Worm (Caenorhabditis elegans) whole organism, young adult: ENCODE data around the gene C32D5.11.

ENCODE experiments used
- D2030.7 ChIP-seq: fragments of 200-800 bp; sonication (Bioruptor generic); IDR thresholded peaks from 2 replicates; pipeline ENCODE4 v1.3.6; 2022; ENCODE audit warnings: missing genetic modification reagents, missing genetic modification characterization, missing compliant biosample characterization
- F10E7.11 ChIP-seq: sonication (generic microtip); optimal IDR thresholded peaks from 2 replicates; lab custom pipeline; 2017; ENCODE audit warnings: mild to moderate bottlenecking, missing genetic modification characterization, moderate library complexity, missing compliant biosample characterization
- K11D2.4 ChIP-seq: fragments of 200-800 bp; sonication (Bioruptor generic); IDR thresholded peaks from 2 replicates; pipeline ENCODE4 v1.3.6; 2022; ENCODE audit warnings: missing genetic modification reagents, missing genetic modification characterization, missing compliant biosample characterization
- Y53F4B.3 ChIP-seq: fragments of 200-800 bp; sonication (Bioruptor generic); IDR thresholded peaks from 2 replicates; pipeline ENCODE4 v1.3.6; 2022; ENCODE audit warnings: missing genetic modification reagents, missing genetic modification characterization, missing compliant biosample characterization
- ama-1 ChIP-seq, 3 experiments: fragments of 150-350 bp in 1 of 3; sonication (generic microtip) in 2 of 3; optimal IDR thresholded peaks; 2 replicates each; lab custom pipeline; 2014 to 2018; ENCODE audit warnings: missing biosample characterization in 2 of 3, missing genetic modification characterization in 2 of 3, missing genetic modification reagents in 2 of 3
- aptf-3 ChIP-seq: fragments of 200-800 bp; sonication (Bioruptor generic); IDR thresholded peaks from 2 replicates; pipeline ENCODE4 v1.3.6; 2022; ENCODE audit warnings: missing genetic modification characterization, missing compliant biosample characterization
- atf-7 ChIP-seq: sonication (generic microtip); optimal IDR thresholded peaks from 2 replicates; lab custom pipeline; 2017; ENCODE audit warnings: mild to moderate bottlenecking, missing genetic modification characterization, missing compliant biosample characterization
- athp-1 ChIP-seq: sonication (generic microtip); optimal IDR thresholded peaks from 2 replicates; lab custom pipeline; 2017; ENCODE audit warnings: mild to moderate bottlenecking, missing genetic modification characterization, missing compliant biosample characterization
- attf-6 ChIP-seq: fragments of 200-800 bp; sonication (Bioruptor generic); IDR thresholded peaks from 2 replicates; pipeline ENCODE4 v1.3.6; 2022; ENCODE audit warnings: missing genetic modification reagents, missing genetic modification characterization, missing compliant biosample characterization
- cebp-1 ChIP-seq, 2 experiments: fragments of 200-800 bp in 1 of 2; sonication (Bioruptor generic) in 1 of 2; sonication (generic microtip) in 1 of 2; IDR thresholded peaks in 1 of 2; optimal IDR thresholded peaks in 1 of 2; 2 replicates each; pipeline versions ENCODE4 v1.3.6 to Lab custom; 2017 to 2022; ENCODE audit warnings: missing compliant biosample characterization in 2 of 2, missing genetic modification characterization in 2 of 2, mild to moderate bottlenecking in 1 of 2, missing genetic modification reagents in 1 of 2, moderate library complexity in 1 of 2
- cebp-2 ChIP-seq: fragments of 200-800 bp; sonication (Bioruptor generic); IDR thresholded peaks from 2 replicates; pipeline ENCODE4 v1.3.6; 2022; ENCODE audit warnings: missing genetic modification characterization, missing compliant biosample characterization
- ceh-40 ChIP-seq: fragments of 200-800 bp; sonication (Bioruptor generic); IDR thresholded peaks from 2 replicates; pipeline ENCODE4 v1.3.6; 2022; ENCODE audit warnings: missing genetic modification characterization, missing compliant biosample characterization
- ceh-79 ChIP-seq: sonication (generic microtip); optimal IDR thresholded peaks from 2 replicates; lab custom pipeline; 2017; ENCODE audit warnings: mild to moderate bottlenecking, missing genetic modification characterization, missing compliant biosample characterization
- die-1 ChIP-seq: sonication (generic microtip); optimal IDR thresholded peaks from 2 replicates; lab custom pipeline; 2016; ENCODE audit warnings: missing genotype, mild to moderate bottlenecking, missing genetic modification characterization, missing compliant biosample characterization
- ets-4 ChIP-seq: fragments of 200-800 bp; sonication (Bioruptor generic); optimal IDR thresholded peaks from 2 replicates; lab custom pipeline; 2018; ENCODE audit warnings: mild to moderate bottlenecking, missing genetic modification characterization, missing compliant biosample characterization
- gei-17 ChIP-seq: fragments of 200-800 bp; sonication (Bioruptor generic); optimal IDR thresholded peaks from 2 replicates; lab custom pipeline; 2018; ENCODE audit warnings: mild to moderate bottlenecking, missing genetic modification characterization, missing compliant biosample characterization
- him-1 ChIP-seq: sonication (generic microtip); optimal IDR thresholded peaks from 2 replicates; lab custom pipeline; 2016; ENCODE audit warnings: missing genotype, missing genetic modification reagents, missing genetic modification characterization, missing compliant biosample characterization
- hlh-12 ChIP-seq: sonication (generic microtip); optimal IDR thresholded peaks from 2 replicates; lab custom pipeline; 2016; ENCODE audit warnings: missing genetic modification characterization, missing compliant biosample characterization
- hmg-1.2 ChIP-seq: fragments of 200-800 bp; sonication (Bioruptor generic); IDR thresholded peaks from 2 replicates; pipeline ENCODE4 v1.3.6; 2022; ENCODE audit warnings: missing genetic modification reagents, missing genetic modification characterization, missing compliant biosample characterization
- hsf-1 ChIP-seq: fragments of 200-800 bp; sonication (Bioruptor generic); IDR thresholded peaks from 2 replicates; pipeline ENCODE4 v1.3.6; 2022; ENCODE audit warnings: missing genetic modification reagents, missing genetic modification characterization, missing compliant biosample characterization
- lin-35 ChIP-seq, 3 experiments: fragments of 150-350 bp in 2 of 3; sonication (generic microtip) in 1 of 3; optimal IDR thresholded peaks; 2 replicates each; lab custom pipeline; 2014 to 2018; ENCODE audit warnings: missing biosample characterization in 3 of 3, missing genetic modification characterization in 3 of 3, missing genetic modification reagents in 3 of 3
- lir-1 ChIP-seq: fragments of 200-800 bp; sonication (Bioruptor generic); conservative IDR thresholded peaks from 2 replicates; pipeline ENCODE4 v1.3.6; 2022; ENCODE audit warnings: missing genetic modification reagents, missing genetic modification characterization, missing compliant biosample characterization
- lsl-1 ChIP-seq: fragments of 200-800 bp; sonication (Bioruptor generic); optimal IDR thresholded peaks from 2 replicates; lab custom pipeline; 2018; ENCODE audit warnings: mild to moderate bottlenecking, missing genetic modification characterization, moderate library complexity, missing compliant biosample characterization
- lsy-27 ChIP-seq: sonication (generic microtip); optimal IDR thresholded peaks from 2 replicates; lab custom pipeline; 2017; ENCODE audit warnings: missing genetic modification characterization, mild to moderate bottlenecking, missing compliant biosample characterization, antibody characterized with exemption, missing genotype, borderline replicate concordance; ENCODE audit not compliant: insufficient read depth
- mes-4 ChIP-seq: sonication (generic microtip); optimal IDR thresholded peaks from 2 replicates; lab custom pipeline; 2016; ENCODE audit warnings: missing genotype, missing genetic modification characterization, missing compliant biosample characterization
- mxl-1 ChIP-seq: sonication (generic microtip); optimal IDR thresholded peaks from 2 replicates; lab custom pipeline; 2016; ENCODE audit warnings: missing genetic modification characterization, missing compliant biosample characterization
- nfyb-1 ChIP-seq: fragments of 200-800 bp; sonication (Bioruptor generic); IDR thresholded peaks from 2 replicates; pipeline ENCODE4 v1.3.6; 2022; ENCODE audit warnings: missing genetic modification reagents, missing genetic modification characterization, missing compliant biosample characterization
- nhr-179 ChIP-seq: sonication (generic microtip); optimal IDR thresholded peaks from 2 replicates; lab custom pipeline; 2016; ENCODE audit warnings: mild to moderate bottlenecking, missing genetic modification characterization, missing compliant biosample characterization
- nhr-80 ChIP-seq: sonication (generic microtip); optimal IDR thresholded peaks from 2 replicates; lab custom pipeline; 2016; ENCODE audit warnings: missing genetic modification characterization, missing compliant biosample characterization
- nhr-90 ChIP-seq: sonication (generic microtip); optimal IDR thresholded peaks from 2 replicates; lab custom pipeline; 2016; ENCODE audit warnings: missing genotype, mild to moderate bottlenecking, missing genetic modification characterization, missing compliant biosample characterization
- pha-4 ChIP-seq: fragments of 150-350 bp; sonication (generic microtip); optimal IDR thresholded peaks from 2 replicates; lab custom pipeline; 2014; ENCODE audit warnings: missing biosample characterization, missing genetic modification reagents, missing genetic modification characterization
- rec-8 ChIP-seq, 2 experiments: sonication (generic microtip); optimal IDR thresholded peaks; 2 replicates each; lab custom pipeline; 2016; ENCODE audit warnings: mild to moderate bottlenecking in 2 of 2, missing genetic modification characterization in 2 of 2, missing genetic modification reagents in 2 of 2, missing genotype in 2 of 2, missing biosample characterization in 1 of 2, missing compliant biosample characterization in 1 of 2, moderate library complexity in 1 of 2
- repo-1 ChIP-seq: sonication (generic microtip); optimal IDR thresholded peaks from 2 replicates; lab custom pipeline; 2017; ENCODE audit warnings: mild to moderate bottlenecking, missing genetic modification characterization, missing compliant biosample characterization
- rpc-1 ChIP-seq, 2 experiments: fragments of 150-350 bp in 1 of 2; sonication (generic microtip) in 1 of 2; optimal IDR thresholded peaks; 2 replicates each; lab custom pipeline; 2014 to 2018; ENCODE audit warnings: missing biosample characterization in 1 of 2, missing genetic modification characterization in 1 of 2, missing genetic modification reagents in 1 of 2, missing genotype in 1 of 2
- sea-2 ChIP-seq: fragments of 200-800 bp; sonication (Bioruptor generic); IDR thresholded peaks from 2 replicates; pipeline ENCODE4 v1.3.6; 2022; ENCODE audit warnings: missing genetic modification characterization, missing compliant biosample characterization
- snpc-4 ChIP-seq, 5 experiments: fragments of 150-350 bp in 1 of 5; sonication (generic microtip) in 4 of 5; optimal IDR thresholded peaks; 2 replicates each; lab custom pipeline; 2014 to 2018; ENCODE audit warnings: missing genetic modification characterization in 5 of 5, missing biosample characterization in 3 of 5, antibody characterized with exemption in 2 of 5, mild to moderate bottlenecking in 2 of 5, missing compliant biosample characterization in 2 of 5, missing genotype in 2 of 5, moderate library complexity in 2 of 5, missing genetic modification reagents in 1 of 5
- tbp1 ChIP-seq: fragments of 200-800 bp; sonication (Bioruptor generic); optimal IDR thresholded peaks from 2 replicates; lab custom pipeline; 2018; ENCODE audit warnings: mild to moderate bottlenecking, missing genetic modification characterization, missing compliant biosample characterization
- tbx-9 ChIP-seq: sonication (generic microtip); optimal IDR thresholded peaks from 2 replicates; lab custom pipeline; 2016; ENCODE audit warnings: borderline replicate concordance, missing genetic modification characterization, inconsistent platforms, missing compliant biosample characterization
- tlf-1 ChIP-seq: fragments of 200-800 bp; sonication (Bioruptor generic); optimal IDR thresholded peaks from 2 replicates; lab custom pipeline; 2018; ENCODE audit warnings: mild to moderate bottlenecking, missing genetic modification characterization, missing compliant biosample characterization
- unc-130 ChIP-seq: sonication (generic microtip); optimal IDR thresholded peaks from 2 replicates; lab custom pipeline; 2016; ENCODE audit warnings: missing genetic modification reagents, missing genetic modification characterization, missing compliant biosample characterization
- unc-62 ChIP-seq: fragments of 150-350 bp; optimal IDR thresholded peaks from 2 replicates; lab custom pipeline; 2014; ENCODE audit warnings: missing biosample characterization, missing genetic modification reagents, missing genetic modification characterization
- xnd-1 ChIP-seq: sonication (generic microtip); optimal IDR thresholded peaks from 2 replicates; lab custom pipeline; 2016; ENCODE audit warnings: missing genotype, missing genetic modification reagents, missing genetic modification characterization, missing compliant biosample characterization
- zim-3 ChIP-seq: sonication (generic microtip); optimal IDR thresholded peaks from 2 replicates; lab custom pipeline; 2017; ENCODE audit warnings: mild to moderate bottlenecking, missing genetic modification characterization, moderate library complexity, missing compliant biosample characterization
- ztf-18 ChIP-seq: sonication (generic microtip); optimal IDR thresholded peaks from 2 replicates; lab custom pipeline; 2016; ENCODE audit warnings: missing genotype, mild to moderate bottlenecking, missing genetic modification characterization, missing compliant biosample characterization
- ztf-22 ChIP-seq: fragments of 200-800 bp; sonication (Bioruptor generic); optimal IDR thresholded peaks from 2 replicates; lab custom pipeline; 2018; ENCODE audit warnings: mild to moderate bottlenecking, missing genetic modification characterization, moderate library complexity, missing compliant biosample characterization
- ztf-6 ChIP-seq: fragments of 200-800 bp; sonication (Bioruptor generic); IDR thresholded peaks from 2 replicates; pipeline ENCODE4 v1.3.6; 2022; ENCODE audit warnings: missing genetic modification reagents, missing genetic modification characterization, missing compliant biosample characterization

The C32D5.11 gene

DNA sequence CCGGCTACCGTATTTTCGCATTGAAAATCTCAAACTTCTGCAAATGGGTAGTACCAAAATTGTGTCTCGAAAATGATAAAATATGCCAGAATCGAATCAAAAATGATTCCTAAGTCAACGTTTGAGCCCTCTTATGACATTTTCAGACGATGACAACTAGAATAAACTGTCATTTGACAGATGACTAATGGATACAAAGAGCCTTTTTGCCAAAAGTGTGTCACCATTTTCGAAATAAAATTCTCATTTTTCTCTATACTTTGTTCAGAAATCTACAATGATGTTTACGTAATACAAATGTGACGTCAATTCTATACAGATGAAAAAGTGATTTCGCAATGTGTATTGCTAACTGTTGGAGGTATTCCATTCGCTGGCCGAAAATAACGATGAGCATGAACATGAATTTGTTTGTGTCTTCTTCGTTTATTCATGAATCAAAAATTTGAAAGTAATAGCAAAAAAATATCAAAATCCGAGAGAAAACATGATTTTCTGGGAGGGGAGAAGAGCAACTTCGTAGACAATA is 8.6 kb downstream of the C32D5.11 start (continued):
- TF ChIP-seq lir-1 (GFP tag; lab: Robert Waterston, UW) (0 out of 2 replicates have a peak, but pooled peaks have one; percentile 31), Y53F4B.3 (GFP tag; lab: Robert Waterston, UW) (no peak), zim-3 (tag; lab: Kevin White, UChicago) (peak; percentile 90), ztf-18 (peak; percentile 40), lsy-27 (tag; lab: Kevin White, UChicago) (no peak), attf-6 (0 out of 2 replicates have a peak, but pooled peaks have one; percentile 53), aptf-3 (GFP tag; lab: Robert Waterston, UW) (no peak), ets-4 (GFP tag; lab: Kevin White, UChicago) (peak; percentile 55), cebp-1 (GFP tag; IDR thresholded peaks at IDR 0.05; lab: Robert Waterston, UW) (peak; percentile 98), cebp-1 (tag; optimal IDR thresholded peaks at IDR 0.05; lab: Kevin White, UChicago) (peak; percentile 98), snpc-4 (GFP tag; optimal IDR thresholded peaks at IDR 0.05; lab: Kevin White, UChicago) (no peak), snpc-4 (tag; optimal IDR thresholded peaks at IDR 0.05; lab: Kevin White, UChicago) (peak in 2 of 4 experiments; percentile 10 to 50), mes-4 (no peak), ztf-22 (GFP tag; lab: Kevin White, UChicago) (peak; percentile 35), tbp1 (GFP tag; lab: Kevin White, UChicago) (peak; percentile 63), die-1 (tag; lab: Kevin White, UChicago) (no peak), pha-4 (tag; lab: Kevin White, UChicago) (peak; percentile 46), K11D2.4 (GFP tag; lab: Robert Waterston, UW) (peak; percentile 93), tlf-1 (peak; percentile 82), repo-1 (peak; percentile 97), xnd-1 (tag; lab: Kevin White, UChicago) (no peak), mxl-1 (tag; lab: Kevin White, UChicago) (no peak), rec-8 (tag; optimal IDR thresholded peaks at IDR 0.05; lab: Kevin White, UChicago) (peak in 1 of 2 experiments; percentile 10), F10E7.11 (tag; lab: Kevin White, UChicago) (peak; percentile 84), D2030.7 (GFP tag; lab: Robert Waterston, UW) (0 out of 2 replicates have a peak, but pooled peaks have one; percentile 10), nhr-90 (tag; lab: Kevin White, UChicago) (peak; percentile 13), hsf-1 (GFP tag; lab: Robert Waterston, UW) (no peak), ceh-79 (peak; percentile 74), him-1 (peak; percentile 3), atf-7 (tag; lab: Kevin White, UChicago) (peak; percentile 90), hlh-12 (no peak), ama-1 (optimal IDR thresholded peaks at IDR 0.05; lab: Kevin White, UChicago) (peak; percentile 96), ama-1 (GFP tag; optimal IDR thresholded peaks at IDR 0.05; lab: Kevin White, UChicago) (peak in 1 of 2 experiments; percentile 49), nhr-179 (tag; lab: Kevin White, UChicago) (no peak), unc-62 (GFP tag; lab: Kevin White, UChicago) (peak; percentile 55), lsl-1 (GFP tag; lab: Kevin White, UChicago) (no peak), unc-130 (GFP tag; lab: Kevin White, UChicago) (peak; percentile 56), athp-1 (tag; lab: Kevin White, UChicago) (peak; percentile 63), hmg-1.2 (peak; percentile 42), sea-2 (GFP tag; lab: Robert Waterston, UW) (no peak), cebp-2 (GFP tag; lab: Robert Waterston, UW) (0 out of 2 replicates have a peak, but pooled peaks have one; percentile 65), lin-35 (GFP tag; optimal IDR thresholded peaks at IDR 0.05; lab: Kevin White, UChicago) (peak in 1 of 3 experiments; percentile 60), ztf-6 (no peak), rpc-1 (optimal IDR thresholded peaks at IDR 0.05; lab: Kevin White, UChicago) (no peak), rpc-1 (tag; optimal IDR thresholded peaks at IDR 0.05; lab: Kevin White, UChicago) (no peak), nfyb-1 (GFP tag; lab: Robert Waterston, UW) (peak; percentile 95), nhr-80 (tag; lab: Kevin White, UChicago) (peak; percentile 32), ceh-40 (GFP tag; lab: Robert Waterston, UW) (no peak), tbx-9 (tag; lab: Kevin White, UChicago) (no peak), gei-17 (GFP tag; lab: Kevin White, UChicago) (peak; percentile 80)
